Worm (Caenorhabditis elegans) whole organism, L4 larva: ENCODE measurements around the gene F57G4.1.

Source experiments
- D1046.2 ChIP-seq: fragments of 200-800 bp; sonication (Bioruptor generic); IDR thresholded peaks from 2 replicates; pipeline ENCODE4 v1.3.6; 2022; ENCODE audit warnings: missing genetic modification characterization, missing compliant biosample characterization
- F26F4.8 ChIP-seq: fragments of 200-800 bp; sonication (Bioruptor generic); conservative IDR thresholded peaks from 2 replicates; pipeline ENCODE4 v1.3.6; 2022; ENCODE audit warnings: missing genetic modification characterization, missing compliant biosample characterization
- T26A8.4 ChIP-seq: fragments of 200-800 bp; sonication (Bioruptor generic); IDR thresholded peaks from 2 replicates; pipeline ENCODE4 v1.3.6; 2022; ENCODE audit warnings: missing genetic modification characterization, missing compliant biosample characterization
- aha-1 ChIP-seq: fragments of 150-350 bp; peaks from one replicate; lab custom pipeline; 2014; ENCODE audit warnings: missing biosample characterization, missing genetic modification characterization
- ama-1 ChIP-seq: fragments of 150-350 bp; optimal IDR thresholded peaks from 2 replicates; lab custom pipeline; 2014; ENCODE audit warnings: inconsistent platforms, mixed read lengths
- arid-1 ChIP-seq: fragments of 200-800 bp; sonication (Bioruptor generic); conservative IDR thresholded peaks from 2 replicates; pipeline ENCODE4 v1.3.6; 2022; ENCODE audit warnings: missing genetic modification reagents, missing genetic modification characterization, missing compliant biosample characterization
- ceh-28 ChIP-seq: fragments of 150-350 bp; optimal IDR thresholded peaks from 2 replicates; lab custom pipeline; 2014; ENCODE audit warnings: missing biosample characterization, missing genetic modification reagents, missing genetic modification characterization
- ceh-32 ChIP-seq: sonication (generic microtip); optimal IDR thresholded peaks from 2 replicates; lab custom pipeline; 2016; ENCODE audit warnings: mild to moderate bottlenecking, missing genetic modification characterization, missing compliant biosample characterization; ENCODE audit not compliant: poor library complexity
- cey-2 ChIP-seq: sonication (generic microtip); optimal IDR thresholded peaks from 3 replicates; lab custom pipeline; 2017; ENCODE audit warnings: missing genetic modification characterization, mild to moderate bottlenecking, missing compliant biosample characterization, antibody characterized with exemption, borderline replicate concordance; ENCODE audit not compliant: insufficient read depth
- daf-16 ChIP-seq, 3 experiments: sonication (generic microtip); optimal IDR thresholded peaks; 2 replicates each; lab custom pipeline; 2016 to 2017; ENCODE audit warnings: missing genetic modification characterization in 3 of 3, missing genetic modification reagents in 3 of 3, mild to moderate bottlenecking in 2 of 3, missing compliant biosample characterization in 2 of 3, missing biosample characterization in 1 of 3, moderate library complexity in 1 of 3
- dmd-6 ChIP-seq: fragments of 200-800 bp; sonication (Bioruptor generic); IDR thresholded peaks from 2 replicates; pipeline ENCODE4 v1.3.6; 2022; ENCODE audit warnings: missing genetic modification reagents, missing genetic modification characterization, missing compliant biosample characterization
- dpl-1 ChIP-seq: fragments of 150-350 bp; optimal IDR thresholded peaks from 2 replicates; lab custom pipeline; 2014; ENCODE audit warnings: missing biosample characterization, missing genetic modification reagents, missing genetic modification characterization
- duxl-1 ChIP-seq: sonication (generic microtip); optimal IDR thresholded peaks from 2 replicates; lab custom pipeline; 2016; ENCODE audit warnings: mild to moderate bottlenecking, missing genetic modification characterization, moderate library complexity, missing compliant biosample characterization; ENCODE audit not compliant: poor library complexity
- dve-1 ChIP-seq: sonication (generic microtip); optimal IDR thresholded peaks from 2 replicates; lab custom pipeline; 2017; ENCODE audit warnings: antibody characterized with exemption, mild to moderate bottlenecking, missing genetic modification characterization, missing compliant biosample characterization; ENCODE audit not compliant: insufficient read depth
- egl-43 ChIP-seq: fragments of 200-800 bp; sonication (Bioruptor generic); IDR thresholded peaks from 2 replicates; pipeline ENCODE4 v1.3.6; 2022; ENCODE audit warnings: missing genetic modification reagents, missing genetic modification characterization, missing compliant biosample characterization
- hlh-11 ChIP-seq: fragments of 200-800 bp; sonication (Bioruptor generic); optimal IDR thresholded peaks from 2 replicates; lab custom pipeline; 2018; ENCODE audit warnings: mild to moderate bottlenecking, missing genetic modification characterization, missing compliant biosample characterization
- hmg-1.1 ChIP-seq: fragments of 200-800 bp; sonication (Bioruptor generic); IDR thresholded peaks from 2 replicates; pipeline ENCODE4 v1.3.6; 2022; ENCODE audit warnings: missing genetic modification reagents, missing genetic modification characterization, missing compliant biosample characterization
- lin-39 ChIP-seq: fragments of 150-350 bp; optimal IDR thresholded peaks from 2 replicates; lab custom pipeline; 2014; ENCODE audit warnings: missing biosample characterization, missing genetic modification reagents, missing genetic modification characterization
- lsy-2 ChIP-seq, 2 experiments: fragments of 150-350 bp in 1 of 2; sonication (generic microtip) in 1 of 2; optimal IDR thresholded peaks; 2 replicates each; lab custom pipeline; 2014 to 2017; ENCODE audit warnings: missing biosample characterization in 2 of 2, missing genetic modification characterization in 2 of 2
- madf-5 ChIP-seq, 2 experiments: fragments of 200-800 bp; sonication (Bioruptor generic); IDR thresholded peaks; 2 replicates each; pipeline ENCODE4 v1.3.6; 2022; ENCODE audit warnings: missing compliant biosample characterization in 2 of 2, missing genetic modification characterization in 2 of 2
- mxl-2 ChIP-seq: fragments of 200-800 bp; sonication (Bioruptor generic); conservative IDR thresholded peaks from 2 replicates; pipeline ENCODE4 v1.3.6; 2022; ENCODE audit warnings: missing genetic modification reagents, missing genetic modification characterization, missing compliant biosample characterization
- nhr-28 ChIP-seq: fragments of 150-350 bp; optimal IDR thresholded peaks from 2 replicates; lab custom pipeline; 2014; ENCODE audit warnings: missing biosample characterization, missing genetic modification characterization
- nhr-42 ChIP-seq: fragments of 200-800 bp; sonication (Bioruptor generic); IDR thresholded peaks from 2 replicates; pipeline ENCODE4 v1.3.6; 2022; ENCODE audit warnings: missing genetic modification characterization, missing compliant biosample characterization
- nhr-76 ChIP-seq: fragments of 150-350 bp; optimal IDR thresholded peaks from 2 replicates; lab custom pipeline; 2014; ENCODE audit warnings: missing biosample characterization, missing genetic modification characterization
- nhr-77 ChIP-seq: fragments of 150-350 bp; optimal IDR thresholded peaks from 2 replicates; lab custom pipeline; 2014; ENCODE audit warnings: missing biosample characterization, missing genetic modification characterization
- pha-4 ChIP-seq, 2 experiments: fragments of 150-350 bp in 1 of 2; fragments of 200-800 bp in 1 of 2; sonication (Bioruptor generic) in 1 of 2; IDR thresholded peaks in 1 of 2; optimal IDR thresholded peaks in 1 of 2; 2 replicates each; pipeline versions ENCODE4 v1.3.6 to Lab custom; 2014 to 2022; ENCODE audit warnings: missing genetic modification characterization in 2 of 2, missing genetic modification reagents in 2 of 2, missing biosample characterization in 1 of 2, missing compliant biosample characterization in 1 of 2
- pqm-1 ChIP-seq: sonication (generic microtip); optimal IDR thresholded peaks from 2 replicates; lab custom pipeline; 2017; ENCODE audit warnings: missing biosample characterization, missing genetic modification characterization
- rbr-2 ChIP-seq: sonication (generic microtip); optimal IDR thresholded peaks from 2 replicates; lab custom pipeline; 2016; ENCODE audit warnings: missing genotype, missing genetic modification characterization, missing compliant biosample characterization
- set-16 ChIP-seq: fragments of 200-800 bp; sonication (Bioruptor generic); IDR thresholded peaks from 2 replicates; pipeline ENCODE4 v1.3.6; 2022; ENCODE audit warnings: missing genetic modification reagents, missing genetic modification characterization, missing compliant biosample characterization
- spr-3 ChIP-seq: fragments of 200-800 bp; sonication (Bioruptor generic); optimal IDR thresholded peaks from 2 replicates; lab custom pipeline; 2018; ENCODE audit warnings: mild to moderate bottlenecking, missing genetic modification characterization, missing compliant biosample characterization
- unc-62 ChIP-seq, 3 experiments: fragments of 150-350 bp in 1 of 3; sonication (generic microtip); optimal IDR thresholded peaks in 2 of 3; peaks in 1 of 3; 1 replicate in 1 of 3; 2 replicates in 2 of 3; lab custom pipeline; 2014 to 2017; ENCODE audit warnings: missing biosample characterization in 3 of 3, missing genetic modification characterization in 3 of 3, missing genetic modification reagents in 3 of 3, missing genotype in 1 of 3
- zip-11 ChIP-seq: fragments of 200-800 bp; sonication (Bioruptor generic); IDR thresholded peaks from 2 replicates; pipeline ENCODE4 v1.3.6; 2022; ENCODE audit warnings: missing genetic modification characterization, missing compliant biosample characterization
- ztf-11 ChIP-seq: fragments of 150-350 bp; optimal IDR thresholded peaks from 2 replicates; lab custom pipeline; 2014; ENCODE audit warnings: missing biosample characterization, missing genetic modification characterization

The F57G4.1 gene

DNA sequence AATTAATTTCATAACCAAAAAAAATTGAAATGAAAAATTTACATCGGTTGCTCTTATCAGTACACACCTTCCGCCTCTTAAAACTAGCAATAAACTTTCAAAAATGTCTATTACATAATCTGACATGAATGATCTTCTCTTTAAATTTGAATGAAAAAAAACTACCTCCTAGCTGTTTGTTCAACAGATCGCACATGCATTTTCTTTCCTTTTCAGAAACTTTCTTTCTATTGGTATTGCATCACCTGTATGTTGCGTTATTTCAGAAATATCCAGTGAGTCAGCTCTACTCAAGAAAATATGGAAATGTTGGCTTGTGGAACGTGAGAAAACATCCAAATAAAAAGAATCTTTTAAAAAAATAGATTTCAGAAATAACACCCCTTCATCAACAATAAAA is at the start of gene F57G4.1:
TSS of gene F57G4.1 (plus strand) at position 301 of the 400 bp plus-strand sequence.
- TF ChIP-seq ceh-28 (tag; lab: Kevin White, UChicago): no peak
- no peak for TF ChIP-seq cey-2 (tag; lab: Kevin White, UChicago)
- no peak for TF ChIP-seq T26A8.4 (GFP tag; lab: Robert Waterston, UW)
- TF ChIP-seq ztf-11: no peak
- TF ChIP-seq madf-5 (GFP tag; IDR thresholded peaks at IDR 0.05; lab: Robert Waterston, UW): no peak
- no peak for TF ChIP-seq pqm-1 (tag; lab: Kevin White, UChicago)
- TF ChIP-seq nhr-76 (tag; lab: Kevin White, UChicago): no peak
- no peak for TF ChIP-seq zip-11 (GFP tag; lab: Robert Waterston, UW)
- TF ChIP-seq unc-62 (GFP tag; optimal IDR thresholded peaks at IDR 0.05 in 1 of 2; lab: Kevin White, UChicago): no peak
- TF ChIP-seq unc-62 (tag; optimal IDR thresholded peaks at IDR 0.05; lab: Kevin White, UChicago): no peak
- no peak for TF ChIP-seq ceh-32 (tag; lab: Kevin White, UChicago)
- no peak for TF ChIP-seq arid-1 (GFP tag; lab: Robert Waterston, UW)
- TF ChIP-seq pha-4 (GFP tag; IDR thresholded peaks at IDR 0.05; lab: Robert Waterston, UW): no peak
- TF ChIP-seq pha-4 (tag; optimal IDR thresholded peaks at IDR 0.05; lab: Kevin White, UChicago): no peak
- TF ChIP-seq nhr-77 (tag; lab: Kevin White, UChicago): no peak
- no peak for TF ChIP-seq nhr-42 (GFP tag; lab: Robert Waterston, UW)
- TF ChIP-seq hmg-1.1 (GFP tag; lab: Robert Waterston, UW): no peak
- TF ChIP-seq, all 104 proteins: peak for 0

DNA sequence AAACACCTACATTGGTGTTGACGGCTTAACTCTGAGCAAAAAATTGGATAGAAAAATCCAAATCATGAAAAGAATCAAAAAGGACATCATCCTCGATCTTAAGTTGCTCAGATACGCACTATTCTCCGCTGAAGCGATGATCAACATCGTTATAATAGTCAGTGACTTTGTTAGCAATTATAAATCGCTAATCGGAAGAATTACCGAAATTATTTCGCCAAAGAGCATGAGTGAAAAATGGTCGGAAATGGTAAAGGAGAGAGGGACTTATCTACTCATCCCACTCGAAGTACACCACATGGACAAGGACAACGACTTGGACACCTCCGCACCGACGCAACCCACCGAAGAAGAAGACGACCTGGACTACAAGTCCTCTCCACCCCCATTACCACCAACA is 43.3 kb upstream of the F57G4.1 start:
- TF ChIP-seq aha-1: peak; percentile 28
- TF ChIP-seq rbr-2 (tag; lab: Kevin White, UChicago): no peak
- TF ChIP-seq unc-62 (GFP tag; optimal IDR thresholded peaks at IDR 0.05 in 1 of 2; lab: Kevin White, UChicago): peak in 1 of 2 experiments; percentile 81
- no peak for TF ChIP-seq unc-62 (tag; optimal IDR thresholded peaks at IDR 0.05; lab: Kevin White, UChicago)

DNA sequence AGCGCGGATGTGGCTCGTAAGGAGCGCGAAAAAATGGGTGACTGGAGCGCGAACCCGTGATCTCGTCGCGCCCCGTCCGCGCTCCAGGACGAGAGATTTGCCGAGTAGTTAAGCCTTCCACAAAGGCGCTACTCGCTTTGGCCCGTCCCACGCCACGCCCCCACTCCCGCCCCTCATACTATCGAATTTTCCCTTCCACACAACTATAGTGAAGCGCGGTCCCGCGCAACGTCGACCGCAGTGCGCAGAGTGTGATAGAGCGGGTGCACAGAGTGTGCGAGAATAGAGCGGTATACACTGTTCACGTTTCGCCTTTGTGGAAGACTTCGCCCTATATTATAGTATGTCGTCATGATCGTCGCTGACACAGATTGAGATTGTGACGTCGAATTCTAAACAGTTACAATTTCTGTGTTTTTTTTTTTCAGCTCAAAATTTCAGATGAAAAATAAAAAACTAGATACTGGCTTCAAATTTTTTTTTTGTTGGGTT is 38.9 kb upstream of the F57G4.1 start, which contains the start of gene fbxa-133:
TSS of gene fbxa-133 (plus strand) at position 442 of the 492 bp plus-strand sequence.
- TF ChIP-seq D1046.2 (0 out of 2 replicates have a peak, but pooled peaks have one; percentile 26), set-16 (peak; percentile 65)

DNA sequence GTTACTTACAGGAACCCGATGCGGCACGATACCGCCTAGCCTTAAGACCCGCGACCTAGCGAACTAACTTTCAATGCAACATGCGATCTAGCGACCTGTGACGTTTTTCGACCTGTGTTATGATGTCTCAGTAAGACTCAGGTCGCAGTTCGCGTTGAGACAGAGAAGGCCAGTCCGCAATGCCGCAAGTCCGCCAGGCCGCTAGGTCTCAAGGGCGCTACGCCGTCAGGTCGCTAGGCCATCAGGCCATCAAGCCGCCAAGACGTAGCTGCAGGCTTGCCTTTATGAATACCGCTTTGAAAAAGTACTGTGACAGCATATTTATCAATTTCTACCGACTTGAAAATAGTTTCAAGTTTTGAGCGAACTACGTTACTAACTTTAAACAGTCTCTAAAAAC is 27.6 kb upstream of the F57G4.1 start:
- TF ChIP-seq F26F4.8: 0 out of 2 replicates have a peak, but pooled peaks have one; percentile 17
- no peak for TF ChIP-seq ceh-32 (tag; lab: Kevin White, UChicago)
- peak; percentile 54; the same call in 1 of the 2 replicates for TF ChIP-seq set-16

DNA sequence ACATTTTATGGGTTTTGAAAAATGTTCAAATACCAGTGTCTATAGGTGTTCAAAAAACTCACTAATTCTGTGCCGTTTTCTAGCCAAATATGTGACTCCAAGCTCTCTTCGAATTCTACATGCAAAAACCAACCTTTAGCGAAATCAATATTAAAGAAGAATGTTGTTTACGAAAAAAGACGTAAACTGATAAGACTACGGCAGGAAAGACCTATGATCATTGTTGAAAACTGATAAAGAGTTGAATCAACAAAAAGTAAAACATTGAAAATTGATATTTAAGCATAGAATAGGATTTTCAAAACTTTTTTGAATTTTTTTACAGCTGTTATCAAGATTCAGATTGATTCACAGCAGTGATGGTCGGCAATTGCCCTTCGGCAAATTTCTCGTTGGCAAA is 24.5 kb upstream of the F57G4.1 start, which contains the start of gene Y6G8.2:
TSS of gene Y6G8.2 (minus strand) at position 147 of the 400 bp plus-strand sequence.
- TF ChIP-seq daf-16 (GFP tag; optimal IDR thresholded peaks at IDR 0.05; lab: Kevin White, UChicago) (peak in 1 of 2 experiments; percentile 20), daf-16 (tag; optimal IDR thresholded peaks at IDR 0.05; lab: Kevin White, UChicago) (peak; percentile 97), dmd-6 (GFP tag; lab: Robert Waterston, UW) (peak; percentile 26; the same call in 1 of the 2 replicates), nhr-28 (tag; lab: Kevin White, UChicago) (peak; percentile 44), mxl-2 (GFP tag; lab: Robert Waterston, UW) (no peak), duxl-1 (tag; lab: Kevin White, UChicago) (peak; percentile 5), spr-3 (no peak), pqm-1 (tag; lab: Kevin White, UChicago) (peak; percentile 78), dve-1 (tag; lab: Kevin White, UChicago) (peak; percentile 46), hlh-11 (tag; lab: Kevin White, UChicago) (peak; percentile 22), nhr-77 (tag; lab: Kevin White, UChicago) (peak; percentile 12), egl-43 (no peak), dpl-1 (GFP tag; lab: Kevin White, UChicago) (no peak), lin-39 (tag; lab: Kevin White, UChicago) (no peak), hmg-1.1 (GFP tag; lab: Robert Waterston, UW) (no peak), F26F4.8 (no peak), ama-1 (lab: Kevin White, UChicago) (no peak), lsy-2 (tag; optimal IDR thresholded peaks at IDR 0.05; lab: Kevin White, UChicago) (no peak)
